Worm (Caenorhabditis elegans): ENCODE results near the gene glb-27.

ce11 chrII:8568234-8568969 lies 12.3 kb upstream of the glb-27 start:
- TF ChIP-seq B0310.2 (tag; optimal IDR thresholded peaks at IDR 0.05) (no peak), tbx-11 (GFP tag; IDR thresholded peaks at IDR 0.05) (no peak), ama-1 (optimal IDR thresholded peaks at IDR 0.05) (no peak)

Data from whole organism, early embryonic.